Fruit fly (Drosophila melanogaster): Measurements from ENCODE around the gene Cyp6d5.

- no peak for TF ChIP-seq h (optimal IDR thresholded peaks at IDR 0.05)
- TF ChIP-seq insv (optimal IDR thresholded peaks at IDR 0.05) = no peak
- no peak for TF ChIP-seq Myc (optimal IDR thresholded peaks at IDR 0.05)
Measured at dm6 chr3R:14052182-14053036, 23.4 kb downstream of the Cyp6d5 start.
